Worm (Caenorhabditis elegans) whole organism, L4/young adult: Measurements from ENCODE around the gene F21C10.7.

Experiments used
- dao-5 ChIP-seq: sonication (generic microtip); optimal IDR thresholded peaks from 2 replicates; lab custom pipeline; 2016; ENCODE audit warnings: missing genotype, missing genetic modification characterization, moderate library complexity, missing compliant biosample characterization
- him-1 ChIP-seq: sonication (generic microtip); optimal IDR thresholded peaks from 2 replicates; lab custom pipeline; 2016; ENCODE audit warnings: missing genotype, missing genetic modification reagents, missing genetic modification characterization, missing compliant biosample characterization

DNA sequence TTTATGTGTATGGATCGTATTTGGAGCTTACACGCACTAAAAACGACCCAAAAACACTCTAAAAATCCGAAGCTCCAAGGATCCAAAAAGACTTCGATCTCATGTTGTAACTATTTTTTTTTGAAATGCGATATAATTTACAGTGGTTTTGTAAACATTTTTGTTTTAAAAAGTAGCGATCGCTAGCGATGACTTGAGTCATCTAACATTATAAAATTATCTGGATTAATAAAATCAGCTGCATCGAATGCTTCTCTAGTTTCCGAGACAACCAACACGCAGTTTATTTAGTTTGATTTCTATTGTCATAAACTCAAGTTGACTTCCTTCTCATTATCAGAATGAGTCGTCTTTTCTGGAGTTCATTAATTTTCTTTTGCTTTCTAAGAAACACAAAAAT, 19.5 kb downstream of the F21C10.7 start, which contains the start of gene F21C10.1:
- TF ChIP-seq him-1 (tag; lab: Kevin White, UChicago) (no peak), dao-5 (tag; lab: Kevin White, UChicago) (no peak)
